Worm (Caenorhabditis elegans): ENCODE measurements around the gene F10C5.3.

Gene F10C5.3

DNA sequence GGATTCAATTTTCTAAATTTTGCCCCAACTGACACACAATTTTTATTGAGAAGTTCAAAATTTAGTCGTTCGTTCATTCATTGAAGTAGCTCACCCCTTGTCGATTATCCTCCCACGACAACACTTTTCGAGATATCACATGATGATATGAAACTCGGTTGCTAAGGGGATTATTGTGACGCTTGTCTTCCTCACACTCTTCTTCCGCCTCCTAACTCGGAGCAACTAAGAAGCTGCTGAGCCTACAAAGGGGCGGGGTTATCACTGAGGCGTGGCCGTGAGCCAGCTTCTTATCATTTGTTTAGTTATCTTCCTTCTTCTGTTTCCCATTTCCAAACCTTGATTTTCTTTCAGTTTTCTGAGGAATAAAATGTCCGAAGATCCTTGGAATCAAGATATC lies at the start of gene F10C5.3:
Gene F10C5.3 (plus strand): TSS at position 313 of the 400 bp plus-strand sequence.
- TF ChIP-seq lin-29 (GFP tag; IDR thresholded peaks at IDR 0.05) (no peak), nhr-42 (GFP tag; IDR thresholded peaks at IDR 0.05) (no peak), ztf-7 (tag; optimal IDR thresholded peaks at IDR 0.05) (no peak), vab-7 (GFP tag; IDR thresholded peaks at IDR 0.05) (no peak), ceh-44 (GFP tag; IDR thresholded peaks at IDR 0.05) (no peak), dve-1 (tag; optimal IDR thresholded peaks at IDR 0.05; ENCODE audit: insufficient read depth) (no peak), ceh-20 (GFP tag; IDR thresholded peaks at IDR 0.05) (no peak), ctbp-1 (GFP tag; IDR thresholded peaks at IDR 0.05) (no peak), gei-8 (GFP tag; optimal IDR thresholded peaks at IDR 0.05) (no peak), pqm-1 (tag; optimal IDR thresholded peaks at IDR 0.05) (no peak), duxl-1 (tag; optimal IDR thresholded peaks at IDR 0.05; ENCODE audit: poor library complexity) (no peak), F44E2.7 (GFP tag; IDR thresholded peaks at IDR 0.05) (no peak), Y75B8A.6 (GFP tag; IDR thresholded peaks at IDR 0.05) (no peak), fos-1 (tag; optimal IDR thresholded peaks at IDR 0.05) (no peak), nhr-237 (tag; optimal IDR thresholded peaks at IDR 0.05) (no peak), cey-2 (tag; optimal IDR thresholded peaks at IDR 0.05; ENCODE audit: borderline replicate concordance, insufficient read depth) (no peak), daf-12 (tag; optimal IDR thresholded peaks at IDR 0.05) (no peak)

DNA sequence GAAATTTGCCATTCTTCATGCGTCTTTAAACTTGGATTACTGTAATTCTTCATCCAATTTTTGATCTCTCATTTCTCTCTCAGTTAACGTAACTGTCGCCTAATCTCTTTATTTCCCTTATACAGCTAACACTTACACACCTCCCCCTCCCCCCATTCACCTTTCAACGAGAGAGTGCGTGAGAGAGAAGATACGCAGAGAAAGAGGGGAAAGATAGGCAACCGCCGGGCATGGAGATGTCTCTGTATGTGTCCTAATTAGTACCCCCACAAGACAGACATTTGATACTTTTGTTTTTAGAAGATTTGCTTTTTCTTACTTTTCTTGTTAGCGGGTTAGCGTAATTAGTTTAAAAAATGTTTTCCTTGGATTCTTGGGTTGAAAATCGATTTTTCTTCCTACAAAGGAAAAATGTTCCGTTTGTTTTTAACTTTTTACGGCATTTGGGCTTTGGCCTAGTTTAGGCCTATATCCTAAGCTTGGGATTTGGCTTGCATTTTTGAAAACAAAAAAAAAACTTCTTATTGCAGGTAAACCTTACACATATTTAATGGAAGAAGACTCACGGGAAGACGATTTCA lies 49.2 kb upstream of the F10C5.3 start, which contains the start of gene affl-2:
Gene affl-2 (plus strand): TSS at position 531 of the 581 bp plus-strand sequence.
- TF ChIP-seq pha-4 (GFP tag; IDR thresholded peaks at IDR 0.05) (no peak), pha-4 (tag; optimal IDR thresholded peaks at IDR 0.05) (no peak), Y75B8A.6 (GFP tag; IDR thresholded peaks at IDR 0.05) (no peak), ceh-28 (tag; optimal IDR thresholded peaks at IDR 0.05) (no peak), aly-2 (tag; optimal IDR thresholded peaks at IDR 0.05) (no peak), egl-43 (GFP tag; IDR thresholded peaks at IDR 0.05) (no peak), ctbp-1 (GFP tag; IDR thresholded peaks at IDR 0.05) (no peak), unc-62 (GFP tag; optimal IDR thresholded peaks at IDR 0.05 in 1 of 2) (no peak), unc-62 (tag; optimal IDR thresholded peaks at IDR 0.05) (no peak), nhr-6 (tag; optimal IDR thresholded peaks at IDR 0.05) (no peak), jun-1 (tag; optimal IDR thresholded peaks at IDR 0.05) (no peak), daf-12 (tag; optimal IDR thresholded peaks at IDR 0.05) (no peak), daf-16 (GFP tag; optimal IDR thresholded peaks at IDR 0.05) (no peak), daf-16 (tag; optimal IDR thresholded peaks at IDR 0.05) (peak; percentile 11), nhr-48 (tag; optimal IDR thresholded peaks at IDR 0.05) (no peak), sdz-12 (GFP tag; optimal IDR thresholded peaks at IDR 0.05) (no peak), ceh-82 (tag; optimal IDR thresholded peaks at IDR 0.05) (no peak), D1046.2 (GFP tag; IDR thresholded peaks at IDR 0.05) (no peak), set-16 (GFP tag; IDR thresholded peaks at IDR 0.05) (no peak), aha-1 (tag) (peak; percentile 15), F49E8.2 (tag; optimal IDR thresholded peaks at IDR 0.05; ENCODE audit: borderline replicate concordance) (no peak), lir-3 (tag; optimal IDR thresholded peaks at IDR 0.05) (no peak), arid-1 (GFP tag; conservative IDR thresholded peaks at IDR 0.05) (no peak), ama-1 (optimal IDR thresholded peaks at IDR 0.05) (no peak), dmd-8 (GFP tag; IDR thresholded peaks at IDR 0.05) (no peak), dmd-9 (GFP tag; IDR thresholded peaks at IDR 0.05) (no peak), spr-1 (tag; optimal IDR thresholded peaks at IDR 0.05) (no peak), dpl-1 (GFP tag; optimal IDR thresholded peaks at IDR 0.05) (no peak), mes-2 (tag; optimal IDR thresholded peaks at IDR 0.05; ENCODE audit: poor library complexity, severe bottlenecking) (peak; percentile 57), daf-8 (GFP tag; IDR thresholded peaks at IDR 0.05) (no peak), dve-1 (tag; optimal IDR thresholded peaks at IDR 0.05; ENCODE audit: insufficient read depth) (peak; percentile 36), mdl-1 (tag; optimal IDR thresholded peaks at IDR 0.05) (peak in 1 of 2 experiments; percentile 6), hmg-1.1 (GFP tag; IDR thresholded peaks at IDR 0.05) (no peak), egl-27 (tag; optimal IDR thresholded peaks at IDR 0.05) (no peak), ztf-11 (tag; optimal IDR thresholded peaks at IDR 0.05) (no peak), nhr-28 (tag; optimal IDR thresholded peaks at IDR 0.05) (peak; percentile 31), F26F4.8 (GFP tag; conservative IDR thresholded peaks at IDR 0.05) (no peak), T26A8.4 (GFP tag; IDR thresholded peaks at IDR 0.05) (0 out of 2 replicates have a peak, but pooled peaks have one; percentile 41)
